Fruit fly (Drosophila melanogaster): ENCODE data around the gene CG6012.

The CG6012 gene

dm6 chr2L:16839665-16840064 is 21.6 kb downstream of the CG6012 start:
- TF ChIP-seq rn (GFP tag; IDR thresholded peaks at IDR 0.05) = no peak
- no peak for TF ChIP-seq CG10348 (GFP tag; IDR thresholded peaks at IDR 0.05)
- TF ChIP-seq CG8301 (tag; optimal IDR thresholded peaks at IDR 0.05) = no peak
- no peak for TF ChIP-seq fd96Ca (GFP tag; IDR thresholded peaks at IDR 0.05)
- TF ChIP-seq gl (tag; optimal IDR thresholded peaks at IDR 0.05) = no peak
- TF ChIP-seq CG15710 (tag; optimal IDR thresholded peaks at IDR 0.05) = no peak
- no peak for TF ChIP-seq Ets98B (GFP tag; IDR thresholded peaks at IDR 0.05)
- TF ChIP-seq CG17806 (tag; optimal IDR thresholded peaks at IDR 0.05) = no peak
- no peak for TF ChIP-seq CG8159 (tag; optimal IDR thresholded peaks at IDR 0.05)
- TF ChIP-seq Pif1A (GFP tag; optimal IDR thresholded peaks at IDR 0.05) = no peak
- TF ChIP-seq CG9948 (tag; optimal IDR thresholded peaks at IDR 0.05) = no peak
- no peak for TF ChIP-seq CG12605 (GFP tag; IDR thresholded peaks at IDR 0.05)
- TF ChIP-seq CG13204 (GFP tag; optimal IDR thresholded peaks at IDR 0.05) = no peak

dm6 chr2L:16837672-16838071 is 23.6 kb downstream of the CG6012 start, which contains the start of the genes SclA and SclB:
SclA (plus strand) TSS chr2L:16837972.
SclB (plus strand) TSS chr2L:16837972.
- TF ChIP-seq EcR (GFP tag; optimal IDR thresholded peaks at IDR 0.05) = no peak
- TF ChIP-seq CG8301 (tag; optimal IDR thresholded peaks at IDR 0.05) = no peak
- TF ChIP-seq Pif1A (GFP tag; optimal IDR thresholded peaks at IDR 0.05) = no peak
- TF ChIP-seq rn (GFP tag; IDR thresholded peaks at IDR 0.05) = no peak
- no peak for TF ChIP-seq gl (tag; optimal IDR thresholded peaks at IDR 0.05)
- TF ChIP-seq CG14655 (GFP tag; optimal IDR thresholded peaks at IDR 0.05) = no peak
- no peak for TF ChIP-seq CG15710 (tag; optimal IDR thresholded peaks at IDR 0.05)
- TF ChIP-seq Snoo (tag; optimal IDR thresholded peaks at IDR 0.05) = no peak
- TF ChIP-seq CG34367 (tag; optimal IDR thresholded peaks at IDR 0.05) = no peak
- TF ChIP-seq CG32121 (GFP tag; IDR thresholded peaks at IDR 0.05) = no peak
- no peak for TF ChIP-seq Ets98B (GFP tag; IDR thresholded peaks at IDR 0.05)
- no peak for TF ChIP-seq CG9948 (tag; optimal IDR thresholded peaks at IDR 0.05)

dm6 chr2L:16837158-16837557 is 24.1 kb downstream of the CG6012 start, which contains the start of gene Nepl9:
Nepl9 (minus strand) TSS chr2L:16837258.
- TF ChIP-seq fd96Ca (GFP tag; IDR thresholded peaks at IDR 0.05) = no peak
- TF ChIP-seq CG8301 (tag; optimal IDR thresholded peaks at IDR 0.05) = no peak
- TF ChIP-seq CG13204 (GFP tag; optimal IDR thresholded peaks at IDR 0.05) = no peak
- no peak for TF ChIP-seq gl (tag; optimal IDR thresholded peaks at IDR 0.05)
- TF ChIP-seq CG14655 (GFP tag; optimal IDR thresholded peaks at IDR 0.05) = no peak
- no peak for TF ChIP-seq Pif1A (GFP tag; optimal IDR thresholded peaks at IDR 0.05)
- no peak for TF ChIP-seq CG12605 (GFP tag; IDR thresholded peaks at IDR 0.05)

- TF ChIP-seq CG34367 (tag; optimal IDR thresholded peaks at IDR 0.05) (no peak), CG13204 (GFP tag; optimal IDR thresholded peaks at IDR 0.05) (no peak), rn (GFP tag; IDR thresholded peaks at IDR 0.05) (no peak), EcR (GFP tag; optimal IDR thresholded peaks at IDR 0.05) (no peak), CG15710 (tag; optimal IDR thresholded peaks at IDR 0.05) (no peak), CG4496 (GFP tag; IDR thresholded peaks at IDR 0.05) (no peak), CG32121 (GFP tag; IDR thresholded peaks at IDR 0.05) (no peak), D1 (tag; optimal IDR thresholded peaks at IDR 0.05) (no peak), CG8159 (tag; optimal IDR thresholded peaks at IDR 0.05) (no peak), Snoo (tag; optimal IDR thresholded peaks at IDR 0.05) (no peak), Ets98B (GFP tag; IDR thresholded peaks at IDR 0.05) (no peak), CG17806 (tag; optimal IDR thresholded peaks at IDR 0.05) (no peak), CG8301 (tag; optimal IDR thresholded peaks at IDR 0.05) (no peak), CG12605 (GFP tag; IDR thresholded peaks at IDR 0.05) (no peak), gl (tag; optimal IDR thresholded peaks at IDR 0.05) (no peak), CG9948 (tag; optimal IDR thresholded peaks at IDR 0.05) (no peak), Pif1B (GFP tag; optimal IDR thresholded peaks at IDR 0.05) (no peak), CG10348 (GFP tag; IDR thresholded peaks at IDR 0.05) (no peak)
Measured at dm6 chr2L:16834402-16834801, 26.9 kb downstream of the CG6012 start, which contains the start of gene CG13282. CG13282 (minus strand) TSS chr2L:16834502.

- TF ChIP-seq CG8159 (tag; optimal IDR thresholded peaks at IDR 0.05) (no peak), CG17806 (tag; optimal IDR thresholded peaks at IDR 0.05) (no peak), CG34367 (tag; optimal IDR thresholded peaks at IDR 0.05) (no peak), CG10348 (GFP tag; IDR thresholded peaks at IDR 0.05) (no peak)
Measured at dm6 chr2L:16826872-16827506, 34.3 kb downstream of the CG6012 start, which contains the start of gene AspRS-m. AspRS-m (plus strand) TSS chr2L:16827078.

dm6 chr2L:16824905-16825333 is 36.4 kb downstream of the CG6012 start, which contains the start of gene Cse1:
Cse1 (minus strand) TSS chr2L:16825207.
- TF ChIP-seq Pif1B (GFP tag; optimal IDR thresholded peaks at IDR 0.05) (no peak), CG4496 (GFP tag; IDR thresholded peaks at IDR 0.05) (no peak), D1 (tag; optimal IDR thresholded peaks at IDR 0.05) (no peak), CG8301 (tag; optimal IDR thresholded peaks at IDR 0.05) (no peak), Pif1A (GFP tag; optimal IDR thresholded peaks at IDR 0.05) (no peak), CG15710 (tag; optimal IDR thresholded peaks at IDR 0.05) (no peak), EcR (GFP tag; optimal IDR thresholded peaks at IDR 0.05) (no peak), Snoo (tag; optimal IDR thresholded peaks at IDR 0.05) (no peak)

DNA sequence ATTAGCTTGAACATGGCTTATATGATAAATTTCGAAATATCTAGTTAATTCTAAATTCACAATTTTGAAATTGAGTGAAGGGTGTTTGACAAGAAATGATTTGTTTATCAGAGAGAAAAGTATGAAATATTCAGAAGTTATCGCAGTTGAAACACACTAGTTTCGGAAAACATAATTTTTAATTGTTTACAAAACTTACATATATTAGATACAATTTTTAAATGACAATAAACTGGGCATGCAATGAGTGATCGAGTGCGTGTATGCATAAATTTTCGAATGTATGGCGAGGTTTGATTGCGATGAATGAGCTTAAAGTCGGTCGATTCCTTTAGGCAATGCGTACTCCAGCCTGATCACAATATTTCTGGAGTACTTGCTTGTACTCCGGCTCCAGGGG is 40.3 kb downstream of the CG6012 start, which contains the start of gene CG13280:
Gene CG13280, minus strand, starts transcription at position 101 of the 400 bp plus-strand sequence.
- TF ChIP-seq CG9948 (tag; optimal IDR thresholded peaks at IDR 0.05) (no peak), D1 (tag; optimal IDR thresholded peaks at IDR 0.05) (no peak), CG8301 (tag; optimal IDR thresholded peaks at IDR 0.05) (no peak)
